Worm (Caenorhabditis elegans): ENCODE results near the gene M03A8.3.

- TF ChIP-seq lir-3 (tag; optimal IDR thresholded peaks at IDR 0.05; ENCODE audit: poor library complexity) (no peak), elt-3 (tag; optimal IDR thresholded peaks at IDR 0.05) (no peak), fkh-10 (GFP tag; optimal IDR thresholded peaks at IDR 0.05) (no peak), nhr-20 (tag; optimal IDR thresholded peaks at IDR 0.05) (peak; percentile 22), ces-1 (GFP tag; optimal IDR thresholded peaks at IDR 0.05) (no peak), lin-15B (tag; optimal IDR thresholded peaks at IDR 0.05) (no peak), lin-39 (tag; optimal IDR thresholded peaks at IDR 0.05) (no peak), zag-1 (tag; optimal IDR thresholded peaks at IDR 0.05) (no peak), skn-1 (tag; optimal IDR thresholded peaks at IDR 0.05) (no peak), pqm-1 (tag; optimal IDR thresholded peaks at IDR 0.05) (no peak), blmp-1 (tag; optimal IDR thresholded peaks at IDR 0.05) (no peak), aly-2 (tag; optimal IDR thresholded peaks at IDR 0.05) (no peak), ama-1 (optimal IDR thresholded peaks at IDR 0.05) (no peak), alr-1 (tag; optimal IDR thresholded peaks at IDR 0.05; ENCODE audit: borderline replicate concordance) (no peak)
Measured at ce11 chrX:6788965-6789573, 10.8 kb upstream of the M03A8.3 start, which contains the start of gene sgca-1.
